Worm (Caenorhabditis elegans): ENCODE measurements around the gene nhr-222.

DNA sequence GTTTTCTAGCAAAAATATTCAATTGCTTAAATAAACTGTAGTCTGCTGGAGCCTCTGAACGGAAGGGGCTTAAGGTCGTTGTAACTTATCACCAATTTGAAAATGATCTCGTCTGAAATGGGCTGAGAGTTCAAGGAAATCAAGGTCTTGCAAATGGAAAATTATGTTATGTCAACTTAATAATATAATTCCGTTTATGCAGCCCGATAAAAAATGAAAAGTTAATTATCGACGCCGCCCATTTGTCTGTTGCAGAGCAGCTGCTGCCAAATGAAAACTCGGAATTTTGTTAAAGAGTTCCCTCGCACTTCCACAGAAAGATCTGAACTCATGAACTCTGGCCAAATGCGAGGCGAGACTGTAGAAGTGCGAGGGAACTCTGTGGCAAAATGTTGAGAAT is 2.1 kb downstream of the nhr-222 start, which contains the start of gene srbc-67:
- TF ChIP-seq nhr-76 (tag; optimal IDR thresholded peaks at IDR 0.05) = no peak
- no peak for TF ChIP-seq nhr-28 (tag; optimal IDR thresholded peaks at IDR 0.05)
- TF ChIP-seq nhr-77 (tag; optimal IDR thresholded peaks at IDR 0.05) = no peak
- no peak for TF ChIP-seq nhr-85 (tag)
- TF ChIP-seq skn-1 (tag; optimal IDR thresholded peaks at IDR 0.05) = no peak
- TF ChIP-seq Y116A8C.19 (tag; optimal IDR thresholded peaks at IDR 0.05; ENCODE audit: borderline replicate concordance) = no peak
- TF ChIP-seq mab-9 (GFP tag; IDR thresholded peaks at IDR 0.05) = no peak
